Worm (Caenorhabditis elegans) whole organism, early embryonic: ENCODE data around the gene drh-1.
"Not testable (repeated sequence)": the region's sequence is repeated elsewhere in the genome, so short reads cannot be mapped to it uniquely, and the experiment has no call there.

Source experiments
- B0310.2 ChIP-seq: sonication (generic microtip); optimal IDR thresholded peaks from 2 replicates; lab custom pipeline; 2016; ENCODE audit warnings: mild to moderate bottlenecking, missing genetic modification characterization, missing compliant biosample characterization
- F13C5.2 ChIP-seq: sonication (generic microtip); optimal IDR thresholded peaks from 2 replicates; lab custom pipeline; 2017; ENCODE audit warnings: mild to moderate bottlenecking, missing genetic modification characterization, inconsistent platforms, missing compliant biosample characterization
- aly-1 ChIP-seq: sonication (generic microtip); optimal IDR thresholded peaks from 2 replicates; lab custom pipeline; 2016; ENCODE audit warnings: missing genetic modification characterization, missing compliant biosample characterization
- ama-1 ChIP-seq: fragments of 150-350 bp; optimal IDR thresholded peaks from 2 replicates; lab custom pipeline; 2014
- ceh-13 ChIP-seq: fragments of 200-800 bp; sonication (Bioruptor generic); optimal IDR thresholded peaks from 2 replicates; lab custom pipeline; 2018; ENCODE audit warnings: mild to moderate bottlenecking, missing genetic modification characterization, missing compliant biosample characterization
- ceh-36 ChIP-seq: sonication (generic microtip); optimal IDR thresholded peaks from 2 replicates; lab custom pipeline; 2016; ENCODE audit warnings: missing genetic modification characterization, inconsistent platforms, missing compliant biosample characterization
- ets-7 ChIP-seq: sonication (generic microtip); optimal IDR thresholded peaks from 2 replicates; lab custom pipeline; 2016; ENCODE audit warnings: missing genotype, missing genetic modification characterization, missing compliant biosample characterization
- flt-1 ChIP-seq: fragments of 200-800 bp; sonication (Bioruptor generic); IDR thresholded peaks from 2 replicates; pipeline ENCODE4 v1.3.6; 2022; ENCODE audit warnings: missing genetic modification characterization, missing compliant biosample characterization
- hmbx-1 ChIP-seq: sonication (generic microtip); optimal IDR thresholded peaks from 2 replicates; lab custom pipeline; 2016; ENCODE audit warnings: mild to moderate bottlenecking, missing genetic modification characterization, missing compliant biosample characterization
- hmg-4 ChIP-seq: fragments of 200-800 bp; sonication (Bioruptor generic); optimal IDR thresholded peaks from 2 replicates; lab custom pipeline; 2018; ENCODE audit warnings: mild to moderate bottlenecking, missing genetic modification characterization, missing compliant biosample characterization
- hnd-1 ChIP-seq: sonication (generic microtip); optimal IDR thresholded peaks from 2 replicates; lab custom pipeline; 2016; ENCODE audit warnings: missing genetic modification characterization, missing compliant biosample characterization
- pes-1 ChIP-seq: fragments of 200-800 bp; sonication (Bioruptor generic); IDR thresholded peaks from 2 replicates; pipeline ENCODE4 v1.3.6; 2022; ENCODE audit warnings: missing genetic modification reagents, missing genetic modification characterization, missing compliant biosample characterization
- scrt-1 ChIP-seq: fragments of 200-800 bp; sonication (Bioruptor generic); IDR thresholded peaks from 2 replicates; pipeline ENCODE4 v1.3.6; 2022; ENCODE audit warnings: missing genetic modification characterization, missing compliant biosample characterization
- sea-1 ChIP-seq: fragments of 200-800 bp; sonication (Bioruptor generic); conservative IDR thresholded peaks from 2 replicates; pipeline ENCODE4 v1.3.6; 2022; ENCODE audit warnings: missing genetic modification characterization, missing compliant biosample characterization
- tbx-11 ChIP-seq: fragments of 200-800 bp; sonication (Bioruptor generic); IDR thresholded peaks from 2 replicates; pipeline ENCODE4 v1.3.6; 2022; ENCODE audit warnings: missing genetic modification characterization, missing compliant biosample characterization
- tbx-37 ChIP-seq: fragments of 200-800 bp; sonication (Bioruptor generic); conservative IDR thresholded peaks from 2 replicates; pipeline ENCODE4 v1.3.6; 2022; ENCODE audit warnings: missing genetic modification reagents, missing genetic modification characterization, missing compliant biosample characterization
- tra-4 ChIP-seq: sonication (generic microtip); optimal IDR thresholded peaks from 2 replicates; lab custom pipeline; 2017; ENCODE audit warnings: missing genetic modification characterization, missing compliant biosample characterization

Gene drh-1

ce11 chrIV:6602376-6602775 is 10.8 kb downstream of the drh-1 start, which contains the start of gene F15B10.3:
F15B10.3 (plus strand) TSS chrIV:6602676.
- TF ChIP-seq ets-7 (no peak), ama-1 (lab: Kevin White, UChicago) (no peak), pes-1 (no peak), sea-1 (GFP tag; lab: Robert Waterston, UW) (no peak), F13C5.2 (tag; lab: Kevin White, UChicago) (no peak), flt-1 (GFP tag; lab: Robert Waterston, UW) (no peak), hnd-1 (tag; lab: Kevin White, UChicago) (no peak), tbx-37 (GFP tag; lab: Robert Waterston, UW) (no peak), hmg-4 (no peak), aly-1 (tag; lab: Kevin White, UChicago) (no peak), tbx-11 (GFP tag; lab: Robert Waterston, UW) (no peak), scrt-1 (GFP tag; lab: Robert Waterston, UW) (no peak), hmbx-1 (no peak), ceh-36 (tag; lab: Kevin White, UChicago) (no peak), tra-4 (tag; lab: Kevin White, UChicago) (no peak), B0310.2 (tag; lab: Kevin White, UChicago) (no peak), ceh-13 (GFP tag; lab: Kevin White, UChicago) (no peak)

DNA sequence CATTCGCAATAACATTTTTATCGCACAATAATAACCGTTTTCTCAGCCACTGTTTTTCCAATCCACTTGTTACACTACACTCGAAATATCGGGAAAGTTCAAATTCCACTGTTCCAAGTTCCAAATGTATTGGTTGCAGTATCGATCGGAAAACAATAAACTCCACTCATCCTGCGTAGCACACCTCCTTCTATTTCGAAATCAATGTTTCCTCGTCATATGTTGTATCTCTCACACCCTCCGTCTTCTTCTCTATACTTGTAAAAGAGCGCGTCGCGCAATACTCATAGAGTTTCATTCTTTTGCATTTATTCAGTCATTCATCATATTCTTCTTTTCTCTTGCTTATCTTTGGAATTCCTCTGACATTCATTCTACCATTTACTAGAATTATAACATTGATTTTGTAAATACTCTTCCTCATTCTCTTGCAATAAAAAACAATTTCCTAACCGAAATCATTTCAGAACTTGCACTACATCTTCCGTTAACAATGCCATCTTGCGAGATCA is 11.9 kb downstream of the drh-1 start, which contains the start of gene sup-36:
Gene sup-36 (plus strand): TSS at position 462 of the 512 bp plus-strand sequence.
- TF ChIP-seq aly-1 (tag; lab: Kevin White, UChicago) (no peak), ama-1 (lab: Kevin White, UChicago) (no peak), ceh-36 (tag; lab: Kevin White, UChicago) (no peak), hmg-4 (no peak), tra-4 (tag; lab: Kevin White, UChicago) (no peak), hmbx-1 (no peak), tbx-37 (GFP tag; lab: Robert Waterston, UW) (no peak), ets-7 (no peak), flt-1 (GFP tag; lab: Robert Waterston, UW) (no peak), ceh-13 (GFP tag; lab: Kevin White, UChicago) (no peak), B0310.2 (tag; lab: Kevin White, UChicago) (no peak), hnd-1 (tag; lab: Kevin White, UChicago) (no peak), F13C5.2 (tag; lab: Kevin White, UChicago) (no peak), scrt-1 (GFP tag; lab: Robert Waterston, UW) (no peak), sea-1 (GFP tag; lab: Robert Waterston, UW) (no peak), pes-1 (no peak), tbx-11 (GFP tag; lab: Robert Waterston, UW) (no peak)

ce11 chrIV:6599447-6599846 is 13.7 kb downstream of the drh-1 start, which contains the start of gene F38A5.8:
F38A5.8 (plus strand) TSS chrIV:6599747.
- TF ChIP-seq hmbx-1 (no peak), hmg-4 (no peak), ceh-13 (GFP tag; lab: Kevin White, UChicago) (no peak), F13C5.2 (tag; lab: Kevin White, UChicago) (no peak), flt-1 (GFP tag; lab: Robert Waterston, UW) (no peak), aly-1 (tag; lab: Kevin White, UChicago) (no peak), hnd-1 (tag; lab: Kevin White, UChicago) (no peak), tbx-37 (GFP tag; lab: Robert Waterston, UW) (no peak), ceh-36 (tag; lab: Kevin White, UChicago) (no peak), scrt-1 (GFP tag; lab: Robert Waterston, UW) (no peak), pes-1 (no peak), tra-4 (tag; lab: Kevin White, UChicago) (no peak), sea-1 (GFP tag; lab: Robert Waterston, UW) (no peak), ama-1 (lab: Kevin White, UChicago) (no peak)

DNA sequence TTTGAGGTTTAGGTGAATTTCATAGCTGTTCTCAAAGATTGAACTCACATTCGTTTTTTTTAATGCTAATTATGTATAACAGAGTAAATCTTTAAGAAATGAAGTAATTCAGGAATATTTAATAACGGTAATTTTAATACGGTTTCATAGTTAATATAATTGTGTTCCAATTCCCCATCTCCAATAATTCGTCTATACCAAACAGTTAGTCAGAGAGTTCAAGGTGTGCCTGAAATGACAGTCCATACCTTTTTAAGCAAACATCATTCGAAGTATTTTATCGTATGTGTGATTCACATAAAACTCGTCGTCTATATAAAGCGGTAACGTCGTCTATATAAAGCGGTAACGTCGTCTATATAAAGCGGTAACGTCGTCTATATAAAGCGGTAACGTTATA is 14.4 kb downstream of the drh-1 start, which contains the start of gene nspb-5:
Gene nspb-5 (plus strand): TSS at position 301 of the 400 bp plus-strand sequence.
- not testable (repeated sequence) for TF ChIP-seq hmg-4; hnd-1 (tag; lab: Kevin White, UChicago); sea-1 (GFP tag; lab: Robert Waterston, UW)

DNA sequence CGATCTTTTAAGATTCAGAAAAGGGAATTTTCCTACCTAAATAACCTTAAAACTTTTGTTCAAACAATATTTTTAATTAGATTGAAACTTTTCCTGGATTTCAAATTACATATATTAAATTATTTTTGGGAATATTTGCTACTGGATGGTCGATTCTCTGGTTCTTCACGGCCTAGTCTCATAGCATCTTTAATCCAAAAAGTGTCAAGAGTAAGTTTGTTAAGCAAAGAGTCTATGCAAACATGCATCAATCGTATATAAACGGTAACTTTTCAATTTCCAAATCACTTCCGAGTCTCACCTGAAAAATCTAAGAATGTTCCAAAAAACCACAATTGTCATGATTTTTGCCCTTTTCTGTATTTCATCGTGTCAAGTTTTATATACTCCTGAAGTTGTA is 15.2 kb downstream of the drh-1 start, which contains the start of gene nspb-4:
Gene nspb-4 (plus strand): TSS at position 301 of the 400 bp plus-strand sequence.
- TF ChIP-seq scrt-1 (GFP tag; lab: Robert Waterston, UW); aly-1 (tag; lab: Kevin White, UChicago); sea-1 (GFP tag; lab: Robert Waterston, UW): not testable (repeated sequence)

- TF ChIP-seq hmbx-1 (no peak), F13C5.2 (tag; lab: Kevin White, UChicago) (no peak), aly-1 (tag; lab: Kevin White, UChicago) (no peak)
Observed at ce11 chrIV:6597298-6597697, 15.9 kb downstream of the drh-1 start, which contains the start of gene F38A5.6. F38A5.6 (minus strand) TSS chrIV:6597398.

- TF ChIP-seq B0310.2 (tag; lab: Kevin White, UChicago): no peak
- TF ChIP-seq ceh-36 (tag; lab: Kevin White, UChicago): no peak
- no peak for TF ChIP-seq tbx-37 (GFP tag; lab: Robert Waterston, UW)
- TF ChIP-seq aly-1 (tag; lab: Kevin White, UChicago): no peak
- TF ChIP-seq hnd-1 (tag; lab: Kevin White, UChicago): no peak
- TF ChIP-seq F13C5.2 (tag; lab: Kevin White, UChicago): no peak
- no peak for TF ChIP-seq pes-1
- TF ChIP-seq tbx-11 (GFP tag; lab: Robert Waterston, UW): no peak
- TF ChIP-seq hmbx-1: no peak
- no peak for TF ChIP-seq ama-1 (lab: Kevin White, UChicago)
- no peak for TF ChIP-seq sea-1 (GFP tag; lab: Robert Waterston, UW)
- TF ChIP-seq ets-7: no peak
- no peak for TF ChIP-seq ceh-13 (GFP tag; lab: Kevin White, UChicago)
Observed at ce11 chrIV:6595912-6596311, 17.2 kb downstream of the drh-1 start, which contains the start of gene F38A5.22. F38A5.22 (minus strand) TSS chrIV:6595940.
